Worm (Caenorhabditis elegans) whole organism, early embryonic: ENCODE measurements around the gene ceh-20.

Experiments used
- B0310.2 ChIP-seq: sonication (generic microtip); optimal IDR thresholded peaks from 2 replicates; lab custom pipeline; 2016; ENCODE audit warnings: mild to moderate bottlenecking, missing genetic modification characterization, missing compliant biosample characterization
- F13C5.2 ChIP-seq: sonication (generic microtip); optimal IDR thresholded peaks from 2 replicates; lab custom pipeline; 2017; ENCODE audit warnings: mild to moderate bottlenecking, missing genetic modification characterization, inconsistent platforms, missing compliant biosample characterization
- ama-1 ChIP-seq: fragments of 150-350 bp; optimal IDR thresholded peaks from 2 replicates; lab custom pipeline; 2014
- flt-1 ChIP-seq: fragments of 200-800 bp; sonication (Bioruptor generic); IDR thresholded peaks from 2 replicates; pipeline ENCODE4 v1.3.6; 2022; ENCODE audit warnings: missing genetic modification characterization, missing compliant biosample characterization
- hmbx-1 ChIP-seq: sonication (generic microtip); optimal IDR thresholded peaks from 2 replicates; lab custom pipeline; 2016; ENCODE audit warnings: mild to moderate bottlenecking, missing genetic modification characterization, missing compliant biosample characterization
- hmg-4 ChIP-seq: fragments of 200-800 bp; sonication (Bioruptor generic); optimal IDR thresholded peaks from 2 replicates; lab custom pipeline; 2018; ENCODE audit warnings: mild to moderate bottlenecking, missing genetic modification characterization, missing compliant biosample characterization
- hnd-1 ChIP-seq: sonication (generic microtip); optimal IDR thresholded peaks from 2 replicates; lab custom pipeline; 2016; ENCODE audit warnings: missing genetic modification characterization, missing compliant biosample characterization
- scrt-1 ChIP-seq: fragments of 200-800 bp; sonication (Bioruptor generic); IDR thresholded peaks from 2 replicates; pipeline ENCODE4 v1.3.6; 2022; ENCODE audit warnings: missing genetic modification characterization, missing compliant biosample characterization
- sea-1 ChIP-seq: fragments of 200-800 bp; sonication (Bioruptor generic); conservative IDR thresholded peaks from 2 replicates; pipeline ENCODE4 v1.3.6; 2022; ENCODE audit warnings: missing genetic modification characterization, missing compliant biosample characterization
- tbx-11 ChIP-seq: fragments of 200-800 bp; sonication (Bioruptor generic); IDR thresholded peaks from 2 replicates; pipeline ENCODE4 v1.3.6; 2022; ENCODE audit warnings: missing genetic modification characterization, missing compliant biosample characterization
- tbx-37 ChIP-seq: fragments of 200-800 bp; sonication (Bioruptor generic); conservative IDR thresholded peaks from 2 replicates; pipeline ENCODE4 v1.3.6; 2022; ENCODE audit warnings: missing genetic modification reagents, missing genetic modification characterization, missing compliant biosample characterization

ce11 chrIII:6992496-6992895 lies 12.8 kb downstream of the ceh-20 start:
- TF ChIP-seq ama-1 (lab: Kevin White, UChicago) (no peak), scrt-1 (no peak), hnd-1 (tag; lab: Kevin White, UChicago) (no peak), sea-1 (GFP tag; lab: Robert Waterston, UW) (no peak), tbx-11 (GFP tag; lab: Robert Waterston, UW) (no peak), hmbx-1 (tag; lab: Kevin White, UChicago) (no peak), flt-1 (no peak), tbx-37 (GFP tag; lab: Robert Waterston, UW) (no peak), B0310.2 (tag; lab: Kevin White, UChicago) (no peak), hmg-4 (no peak), F13C5.2 (tag; lab: Kevin White, UChicago) (no peak)
